Fruit fly (Drosophila melanogaster) whole organism, pupa: ENCODE data around the gene sNPF-R.

Experiments used
- CG10348 ChIP-seq: fragments of 200-800 bp; sonication (Bioruptor generic); IDR thresholded peaks from 2 replicates; pipeline ENCODE4 v1.3.6; 2022; ENCODE audit warnings: missing biosample characterization, missing genetic modification characterization
- CG12605 ChIP-seq: fragments of 200-800 bp; sonication (Bioruptor generic); IDR thresholded peaks from 2 replicates; pipeline ENCODE4 v1.3.6; 2022; ENCODE audit warnings: missing biosample characterization, missing genetic modification characterization
- CG32121 ChIP-seq: fragments of 200-800 bp; sonication (Bioruptor generic); IDR thresholded peaks from 2 replicates; pipeline ENCODE4 v1.3.6; 2022; ENCODE audit warnings: missing biosample characterization, missing genetic modification characterization
- CG8159 ChIP-seq: fragments of 200-800 bp; sonication (Bioruptor generic); optimal IDR thresholded peaks from 3 replicates; lab custom pipeline; 2018; ENCODE audit warnings: missing biosample characterization, mild to moderate bottlenecking, missing genetic modification characterization, moderate library complexity
- gl ChIP-seq: fragments of 200-800 bp; sonication (Bioruptor generic); optimal IDR thresholded peaks from 2 replicates; lab custom pipeline; 2018; ENCODE audit warnings: missing biosample characterization, mild to moderate bottlenecking, missing genetic modification characterization

- TF ChIP-seq CG32121 (GFP tag; lab: Robert Waterston, UW) (no peak), gl (tag; lab: Kevin White, UChicago) (no peak), CG12605 (GFP tag; lab: Robert Waterston, UW) (no peak), CG10348 (GFP tag; lab: Robert Waterston, UW) (no peak), CG8159 (tag; lab: Kevin White, UChicago) (no peak)
Measured at dm6 chr3L:20131643-20132042, 42.8 kb upstream of the sNPF-R start, which contains the start of gene obst-J.
